Fruit fly (Drosophila melanogaster): ENCODE measurements around the gene mRpS25.

Gene mRpS25

DNA sequence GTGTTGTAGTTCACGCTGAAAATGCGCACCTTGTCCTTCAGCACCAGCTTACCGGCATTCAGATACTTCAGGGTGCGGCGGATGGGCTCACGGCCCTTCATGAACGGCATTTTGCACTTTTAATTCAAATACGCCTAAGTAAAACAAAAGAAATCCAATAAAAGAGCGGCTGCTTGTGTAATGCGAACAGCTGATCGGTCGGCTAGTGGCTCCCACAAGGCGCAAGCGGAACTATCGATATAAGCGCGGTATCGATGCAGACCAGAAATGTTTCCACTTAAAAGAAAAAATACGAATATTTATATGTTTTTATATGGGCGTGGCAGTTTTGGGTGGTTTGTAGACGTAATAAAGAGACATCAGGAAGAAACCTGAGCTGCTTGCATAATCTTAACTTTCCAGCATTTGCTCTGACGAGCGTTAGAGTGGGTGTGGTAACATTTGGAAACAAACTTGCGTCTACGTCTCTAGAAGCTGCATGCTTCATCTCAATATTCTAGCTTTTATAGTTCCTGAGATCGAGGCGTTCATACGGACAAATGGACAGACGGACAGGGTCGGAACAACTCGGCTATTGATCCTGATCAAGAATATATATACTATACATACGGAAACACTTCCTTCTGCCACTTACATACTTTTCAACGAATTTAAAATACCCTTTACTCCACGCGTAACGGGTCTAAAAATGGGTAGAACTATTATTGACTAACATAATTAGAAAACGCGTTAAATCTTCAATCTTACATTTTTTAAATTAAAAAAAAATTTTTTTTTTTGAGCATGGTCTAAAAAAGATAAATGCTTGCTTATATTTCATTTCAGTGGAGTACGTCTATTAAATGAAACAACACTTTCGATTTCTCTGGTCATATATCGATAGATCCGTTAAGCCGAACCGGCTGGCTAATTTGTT, at the start of gene mRpS25, which contains the start of gene nmdyn-D6:
Gene mRpS25, minus strand, starts transcription at position 199 of the 916 bp plus-strand sequence.
Gene nmdyn-D6, plus strand, starts transcription at position 894 of the 916 bp plus-strand sequence.
- TF ChIP-seq CTCF (optimal IDR thresholded peaks at IDR 0.05) (no peak), CG8478 (optimal IDR thresholded peaks at IDR 0.05) (no peak)

DNA sequence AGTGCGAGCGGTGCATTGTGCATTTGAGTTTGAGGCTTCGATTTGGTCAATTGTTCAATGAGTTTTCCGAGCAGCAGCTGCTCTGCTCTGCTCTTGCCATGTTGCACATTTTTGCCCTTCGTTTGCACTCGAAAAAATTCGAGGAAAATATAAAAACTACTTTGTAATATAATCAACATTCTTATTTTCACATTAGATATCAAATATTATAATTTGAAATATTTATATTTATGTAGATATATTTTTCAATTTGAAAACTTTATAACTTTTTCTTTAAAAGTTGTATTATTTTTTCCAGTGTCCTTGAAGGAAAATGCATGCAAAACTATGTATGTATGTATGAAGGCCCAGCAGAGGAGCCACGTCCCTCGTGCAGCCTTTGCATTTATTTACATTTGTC, 46.6 kb upstream of the mRpS25 start:
- TF ChIP-seq CTCF (optimal IDR thresholded peaks at IDR 0.05) (no peak), CG8478 (optimal IDR thresholded peaks at IDR 0.05) (no peak)

DNA sequence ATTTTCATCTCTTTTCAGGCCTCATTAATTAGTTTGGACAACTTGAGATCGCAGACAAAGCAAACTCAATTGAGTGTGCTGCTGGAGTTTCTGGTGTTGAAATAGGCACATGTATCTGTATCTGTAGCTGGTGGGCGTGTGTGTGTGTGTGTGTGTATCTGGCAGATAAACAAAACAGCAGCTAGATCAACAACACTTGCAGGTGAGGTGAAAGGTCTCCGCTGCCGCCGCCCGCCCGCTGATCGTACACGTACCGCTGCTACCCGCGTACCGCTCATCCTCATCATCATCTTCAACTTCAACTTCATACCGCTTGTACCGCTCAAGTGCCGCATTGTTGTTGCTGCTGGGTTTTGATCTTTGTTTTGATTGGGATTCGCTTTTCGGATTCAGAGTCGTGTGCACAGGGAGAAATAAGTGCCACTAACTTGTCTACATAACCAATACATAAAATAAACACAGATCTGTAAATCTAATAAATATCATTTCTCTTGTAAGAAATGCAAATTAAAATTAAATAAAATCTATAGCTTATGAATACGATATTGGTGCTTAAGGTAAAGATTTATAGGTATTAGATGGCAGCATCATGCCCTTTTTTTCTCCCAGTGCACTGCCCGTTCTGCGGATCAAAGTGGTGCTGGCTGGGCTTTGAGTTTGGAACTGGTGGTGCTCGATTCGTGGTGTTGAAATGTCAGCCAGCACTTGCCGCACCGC, 44.5 kb upstream of the mRpS25 start:
- TF ChIP-seq CG8478 (optimal IDR thresholded peaks at IDR 0.05) (no peak), CTCF (optimal IDR thresholded peaks at IDR 0.05) (no peak)

DNA sequence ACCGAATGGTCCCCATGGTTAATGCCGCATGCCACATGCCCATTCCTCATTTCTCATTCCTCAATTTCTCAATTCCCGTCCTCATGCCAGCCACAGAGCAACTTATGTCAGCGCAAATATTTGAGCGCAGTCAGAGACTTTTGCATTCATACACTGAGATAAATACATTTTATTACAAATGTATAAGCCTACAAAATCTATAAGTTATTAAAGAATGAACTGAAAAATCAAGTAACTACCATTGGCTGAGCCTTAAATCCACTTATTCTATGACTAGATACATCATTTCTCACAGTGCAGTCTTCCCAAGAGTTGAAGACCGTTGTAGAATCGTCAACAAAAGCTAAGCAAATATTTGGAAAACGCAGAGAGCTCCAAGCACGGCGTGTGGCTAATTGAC, 39.4 kb upstream of the mRpS25 start:
- TF ChIP-seq CTCF (optimal IDR thresholded peaks at IDR 0.05): no peak
- TF ChIP-seq CG8478 (optimal IDR thresholded peaks at IDR 0.05): no peak

DNA sequence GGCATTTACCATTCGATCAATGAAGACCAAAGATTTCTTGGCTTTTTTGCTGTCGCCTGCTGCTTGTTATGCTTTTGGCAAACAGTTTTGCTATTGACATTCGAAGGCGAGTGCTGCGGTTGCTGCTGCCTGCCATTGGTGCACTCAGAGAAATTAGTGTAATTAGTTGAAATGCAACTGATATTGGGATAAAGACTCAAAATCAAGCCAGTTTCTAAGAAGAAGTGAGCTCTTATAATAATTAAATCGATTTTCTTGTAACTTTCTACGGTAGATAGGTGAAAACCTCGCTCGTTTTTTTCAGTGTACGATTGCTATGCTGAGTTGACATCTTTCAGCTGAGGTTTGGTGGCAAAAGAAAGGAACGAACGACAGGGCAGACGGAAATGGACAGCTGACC, 38.7 kb upstream of the mRpS25 start:
- TF ChIP-seq CG8478 (optimal IDR thresholded peaks at IDR 0.05) (no peak), CTCF (optimal IDR thresholded peaks at IDR 0.05) (no peak)

DNA sequence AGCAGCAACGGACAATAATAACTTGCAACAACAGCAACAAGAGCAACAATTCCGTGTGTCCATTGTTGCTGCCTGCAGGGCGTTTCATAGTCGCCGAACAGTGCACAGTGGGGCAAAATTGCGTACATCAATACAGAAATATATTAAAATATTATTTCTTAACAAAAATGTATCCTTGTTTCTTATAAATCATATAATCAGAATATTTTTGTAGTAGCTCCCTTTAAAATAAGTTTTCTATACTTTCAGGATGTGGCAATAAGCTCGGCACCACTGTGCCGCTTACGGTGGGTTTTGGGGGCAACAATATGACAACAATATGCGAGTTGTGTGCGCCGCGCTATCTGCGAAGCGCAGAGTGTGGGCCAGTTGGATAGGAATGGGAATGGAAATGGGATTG, 29.5 kb upstream of the mRpS25 start:
- TF ChIP-seq CG8478 (optimal IDR thresholded peaks at IDR 0.05) (no peak), CTCF (optimal IDR thresholded peaks at IDR 0.05) (no peak)

DNA sequence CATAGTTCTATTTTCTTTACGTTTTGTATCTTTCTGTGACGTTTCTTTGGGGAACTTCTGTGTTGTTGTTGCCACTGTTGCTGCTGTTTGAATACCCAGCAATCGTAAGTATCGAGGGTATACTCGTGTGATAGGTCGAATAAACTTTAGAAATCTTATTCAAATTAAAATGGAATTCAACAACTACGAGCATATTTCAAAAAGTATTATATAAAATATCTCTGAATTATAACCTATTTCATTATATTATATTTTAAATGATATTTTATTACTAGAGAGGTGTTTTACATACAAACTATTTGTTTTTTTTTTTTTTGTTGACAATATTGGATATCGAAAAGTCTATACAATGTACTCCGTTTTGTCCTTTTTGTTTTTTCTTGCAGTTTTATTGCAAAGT, 26.4 kb upstream of the mRpS25 start:
- TF ChIP-seq CG8478 (optimal IDR thresholded peaks at IDR 0.05): no peak
- TF ChIP-seq CTCF (optimal IDR thresholded peaks at IDR 0.05): no peak

DNA sequence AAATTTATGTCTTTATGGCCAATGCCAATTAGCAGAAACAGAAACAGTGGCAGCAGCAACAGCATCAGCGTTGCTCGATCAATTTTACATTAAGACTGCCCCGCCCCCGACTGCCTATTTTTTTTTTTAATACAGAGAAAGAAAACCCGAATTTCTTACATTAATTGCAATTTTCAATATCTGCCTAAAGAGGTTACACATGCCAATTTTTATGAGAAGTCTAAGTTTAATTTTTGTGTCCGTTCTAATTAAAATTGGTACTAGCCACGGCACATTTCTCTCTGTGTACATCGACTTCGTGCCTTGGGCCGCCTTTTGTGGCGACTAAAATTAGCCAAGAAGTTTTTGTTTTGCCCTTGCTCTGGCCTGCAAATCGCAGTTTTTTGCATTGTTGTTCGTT, 24.1 kb upstream of the mRpS25 start:
- TF ChIP-seq CTCF (optimal IDR thresholded peaks at IDR 0.05) (no peak), CG8478 (optimal IDR thresholded peaks at IDR 0.05) (no peak)

DNA sequence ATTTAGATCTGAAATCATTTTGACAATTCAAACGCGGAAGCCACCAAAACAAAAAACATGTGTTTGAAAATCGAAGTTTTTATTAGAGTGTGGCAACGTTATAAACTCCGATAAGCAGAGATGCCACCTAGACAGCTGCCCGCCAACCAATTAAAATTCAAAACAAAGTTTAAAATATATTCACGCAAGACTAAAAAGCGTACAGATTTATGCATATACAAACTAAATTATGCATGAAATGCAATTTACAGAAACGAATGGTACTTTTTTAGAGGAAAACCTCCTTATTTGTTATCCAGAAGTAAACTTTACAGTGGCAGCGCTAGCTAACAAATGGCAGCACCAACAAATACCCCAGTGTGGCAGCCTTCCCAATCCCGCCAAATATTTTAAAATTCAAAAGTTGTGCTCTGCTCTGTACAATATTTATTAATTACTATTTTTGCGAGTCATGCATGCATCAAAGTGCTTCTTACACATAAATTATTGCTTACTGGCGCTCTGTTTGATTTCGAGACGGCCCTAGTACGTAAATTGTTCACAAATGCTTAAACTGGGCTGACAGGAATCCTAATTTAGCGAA, 20.9 kb upstream of the mRpS25 start:
- TF ChIP-seq CTCF (optimal IDR thresholded peaks at IDR 0.05): no peak
- TF ChIP-seq CG8478 (optimal IDR thresholded peaks at IDR 0.05): no peak

DNA sequence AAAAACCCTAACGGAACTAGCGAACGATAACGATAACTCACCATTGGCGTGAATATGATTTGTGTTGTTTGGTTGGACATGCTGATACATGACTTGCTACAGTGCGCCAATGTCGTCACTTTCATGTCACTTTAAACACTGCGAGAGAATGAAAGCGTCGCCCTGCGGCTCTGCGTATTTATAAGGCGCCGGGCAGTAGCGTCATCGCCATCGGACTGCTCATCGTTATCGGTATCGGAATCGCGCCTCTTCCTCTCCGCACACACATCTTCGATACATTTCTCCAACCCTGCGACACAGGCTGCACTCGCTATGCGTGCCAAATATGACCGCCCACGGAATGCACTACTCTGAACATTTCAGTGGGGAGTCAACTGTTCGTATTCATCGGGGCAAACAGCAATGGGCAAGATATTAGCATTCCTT, 19.7 kb upstream of the mRpS25 start, which contains the start of gene sbm:
Gene sbm, minus strand, starts transcription at position 160 of the 426 bp plus-strand sequence.
- TF ChIP-seq CG8478 (optimal IDR thresholded peaks at IDR 0.05) (no peak), CTCF (optimal IDR thresholded peaks at IDR 0.05) (no peak)

DNA sequence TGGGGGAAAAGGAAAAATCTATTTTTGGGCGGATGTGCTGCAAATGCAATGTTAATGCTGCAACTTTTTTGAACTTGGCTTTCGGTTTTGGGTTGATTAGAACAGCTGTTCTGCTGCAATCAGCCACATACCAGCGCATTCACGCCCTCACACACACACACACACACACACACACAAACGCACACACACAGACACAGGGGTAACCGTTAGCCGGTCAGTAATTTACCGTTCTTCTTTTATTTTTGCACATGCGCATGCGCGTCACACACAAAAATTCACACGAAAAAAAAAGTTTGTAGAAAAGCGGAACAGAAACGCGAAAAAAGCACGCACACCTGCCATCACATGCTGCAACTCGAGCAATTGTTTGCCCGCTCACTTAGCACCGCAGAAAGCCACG, 19.1 kb upstream of the mRpS25 start:
- no peak for TF ChIP-seq CG8478 (optimal IDR thresholded peaks at IDR 0.05)
- TF ChIP-seq CTCF (optimal IDR thresholded peaks at IDR 0.05): no peak

DNA sequence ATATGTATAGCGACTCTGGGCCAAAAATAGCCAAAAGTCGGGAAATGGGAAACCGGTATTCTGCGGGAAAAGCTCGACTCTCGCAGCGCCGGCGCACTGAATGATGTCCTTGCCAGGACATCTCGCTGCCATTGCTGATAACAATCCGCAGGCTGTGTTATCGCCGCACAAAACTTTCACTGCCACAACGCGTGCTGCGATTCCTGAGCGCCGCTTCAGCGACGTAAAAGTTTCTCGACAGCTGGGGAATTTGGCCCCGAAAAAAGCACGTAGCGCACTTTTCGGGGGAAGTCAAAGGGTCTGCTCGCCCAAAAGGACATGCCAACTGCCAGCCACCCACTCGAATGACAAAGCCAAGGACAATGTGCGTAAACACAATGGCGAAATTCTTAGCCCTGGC, 16.6 kb upstream of the mRpS25 start:
- TF ChIP-seq CTCF (optimal IDR thresholded peaks at IDR 0.05): no peak
- TF ChIP-seq CG8478 (optimal IDR thresholded peaks at IDR 0.05): no peak

DNA sequence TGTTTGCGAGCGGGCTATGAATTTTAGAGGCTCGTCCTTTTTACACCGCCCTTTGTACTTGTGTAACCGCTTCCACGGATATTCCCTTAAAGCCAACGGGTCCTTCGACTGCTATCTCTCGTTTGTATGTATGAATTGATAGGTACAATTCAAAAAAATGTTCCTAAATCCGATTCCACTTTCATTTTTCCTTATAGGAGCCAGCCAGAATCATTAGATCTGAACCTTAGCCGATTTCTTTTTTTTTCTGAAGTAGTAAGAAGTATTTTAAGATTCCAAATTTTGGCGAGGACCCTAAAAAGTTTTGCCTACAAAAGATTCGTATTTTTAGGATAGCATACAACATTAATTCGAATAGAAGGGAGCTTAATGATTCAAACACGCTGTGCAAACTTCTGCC, 15.9 kb upstream of the mRpS25 start:
- TF ChIP-seq CTCF (optimal IDR thresholded peaks at IDR 0.05) (no peak), CG8478 (optimal IDR thresholded peaks at IDR 0.05) (no peak)

DNA sequence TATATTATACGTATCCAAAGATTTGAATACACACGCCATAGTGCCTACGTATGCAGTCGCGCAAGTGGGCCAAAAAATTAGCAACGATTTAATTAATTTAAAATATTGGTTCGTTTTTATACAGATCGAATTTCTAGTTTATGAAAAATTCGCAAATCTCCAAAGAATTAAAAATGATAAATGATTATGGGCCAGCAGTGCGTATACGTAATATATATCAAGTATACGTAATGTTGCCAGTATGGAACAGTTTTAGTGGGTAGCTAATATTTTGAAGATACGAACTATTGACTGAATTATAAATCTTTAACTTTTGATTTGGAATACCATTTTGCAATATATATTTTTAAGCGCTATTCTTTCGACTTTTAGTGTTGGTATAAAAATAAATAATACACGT, 10.3 kb upstream of the mRpS25 start:
- TF ChIP-seq CG8478 (optimal IDR thresholded peaks at IDR 0.05) (no peak), CTCF (optimal IDR thresholded peaks at IDR 0.05) (no peak)

DNA sequence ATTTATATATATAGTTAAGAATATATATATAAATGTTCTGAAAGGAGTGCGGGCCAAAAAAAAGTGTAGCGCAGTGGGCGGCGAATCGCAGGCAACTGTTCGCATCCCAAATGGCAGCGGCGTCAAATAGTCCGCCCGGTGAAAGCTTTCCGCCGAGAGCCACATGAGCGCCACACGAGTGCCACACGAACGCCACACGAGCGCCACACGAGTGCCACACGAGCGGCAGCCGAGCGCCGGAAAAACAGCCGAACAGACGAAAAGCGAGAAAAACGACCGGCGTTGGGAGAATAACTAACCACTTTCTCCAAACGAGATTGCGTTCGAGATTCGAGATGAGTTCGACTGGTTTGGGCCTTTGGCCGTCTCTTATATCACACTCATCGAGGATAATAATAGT, 8.7 kb upstream of the mRpS25 start:
- TF ChIP-seq CG8478 (optimal IDR thresholded peaks at IDR 0.05) (no peak), CTCF (optimal IDR thresholded peaks at IDR 0.05) (no peak)

All from S2 (cell line).